Fruit fly (Drosophila melanogaster): ENCODE data around the gene Gr64e.

The Gr64e gene

DNA sequence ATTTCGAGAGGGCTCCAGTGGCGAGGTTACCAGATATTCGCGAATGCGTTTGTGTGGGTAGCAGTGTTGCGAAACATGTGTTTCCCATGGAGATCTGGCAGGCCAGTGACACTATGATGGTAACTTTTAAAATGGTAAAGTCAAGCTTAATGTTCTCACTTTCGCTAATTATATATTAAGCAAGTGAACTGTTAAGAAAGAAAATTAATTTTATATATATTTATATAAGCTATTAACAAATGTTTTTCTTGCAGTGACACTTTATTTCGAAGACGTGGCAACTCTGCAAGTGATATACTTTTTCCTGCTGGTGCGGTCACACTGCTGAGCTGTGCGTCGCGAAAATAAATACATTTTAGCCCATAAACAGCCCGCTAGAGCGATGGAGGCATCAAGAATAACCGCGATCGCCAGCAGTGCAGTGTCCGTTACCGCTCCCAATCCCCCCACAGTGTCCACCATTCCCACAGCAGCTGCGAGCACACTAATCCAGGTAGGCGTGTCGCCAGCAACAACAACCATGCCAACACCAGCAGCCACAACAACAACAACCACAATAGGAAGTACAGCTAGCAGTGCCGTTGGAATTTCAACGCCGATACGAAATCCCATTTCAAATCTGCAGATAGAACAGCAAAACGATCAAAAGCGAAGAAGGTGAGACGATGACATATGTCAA, 8.4 kb downstream of the Gr64e start, which contains the start of the genes CG11593 and Rcd5 (continued):
- peak; percentile 52; the same call in 1 of the 2 replicates for TF ChIP-seq CG10321 (GFP tag; IDR thresholded peaks at IDR 0.05)
- no peak for TF ChIP-seq CG12299 (tag; optimal IDR thresholded peaks at IDR 0.05)
- TF ChIP-seq sug (tag; optimal IDR thresholded peaks at IDR 0.05), result no peak
- no peak for TF ChIP-seq fru (optimal IDR thresholded peaks at IDR 0.05)
- peak; percentile 83 for TF ChIP-seq danr (GFP tag; IDR thresholded peaks at IDR 0.05)
- TF ChIP-seq Dip3 (GFP tag; optimal IDR thresholded peaks at IDR 0.05), result peak; percentile 27
- TF ChIP-seq CG4328 (GFP tag; optimal IDR thresholded peaks at IDR 0.05), result peak; percentile 42
- no peak for TF ChIP-seq TFAM (GFP tag; optimal IDR thresholded peaks at IDR 0.05)
- TF ChIP-seq ssp (GFP tag; IDR thresholded peaks at IDR 0.05), result peak; percentile 80
- TF ChIP-seq unpg (GFP tag; optimal IDR thresholded peaks at IDR 0.05), result no peak
- peak; percentile 57 for TF ChIP-seq az2 (GFP tag; optimal IDR thresholded peaks at IDR 0.05)
- TF ChIP-seq lilli (GFP tag; optimal IDR thresholded peaks at IDR 0.05), result no peak
- peak; percentile 45; the same call in 1 of the 2 replicates for TF ChIP-seq cas (GFP tag; IDR thresholded peaks at IDR 0.05)
- no peak for TF ChIP-seq pan (optimal IDR thresholded peaks at IDR 0.05)
- peak in 1 of 2 experiments; percentile 81 for TF ChIP-seq pan (GFP tag; optimal IDR thresholded peaks at IDR 0.05 in 1 of 2, IDR thresholded peaks at IDR 0.05 in 1 of 2)
- TF ChIP-seq trh (GFP tag; optimal IDR thresholded peaks at IDR 0.05), result peak; percentile 29
- TF ChIP-seq CG13123 (GFP tag; optimal IDR thresholded peaks at IDR 0.05), result peak; percentile 25
- no peak for TF ChIP-seq CG2120 (GFP tag; optimal IDR thresholded peaks at IDR 0.05)
- peak; percentile 25 for TF ChIP-seq CG15479 (GFP tag; optimal IDR thresholded peaks at IDR 0.05)
- peak; percentile 59 for TF ChIP-seq CG8290 (GFP tag; optimal IDR thresholded peaks at IDR 0.05)
- no peak for TF ChIP-seq CG8290 (tag; optimal IDR thresholded peaks at IDR 0.05)
- no peak for TF ChIP-seq Dll (GFP tag; IDR thresholded peaks at IDR 0.05; ENCODE audit: partially characterized antibody)
- no peak for TF ChIP-seq CG11723 (GFP tag; optimal IDR thresholded peaks at IDR 0.05)
- TF ChIP-seq Lim3 (GFP tag; IDR thresholded peaks at IDR 0.05), result 0 out of 2 replicates have a peak, but pooled peaks have one; percentile 14
- peak; percentile 92 for TF ChIP-seq YL-1 (GFP tag; optimal IDR thresholded peaks at IDR 0.05)
- TF ChIP-seq Fer1 (GFP tag; optimal IDR thresholded peaks at IDR 0.05), result no peak
- TF ChIP-seq Kr (GFP tag; optimal IDR thresholded peaks at IDR 0.05), result no peak
- peak; percentile 44 for TF ChIP-seq BEAF-32 (GFP tag; optimal IDR thresholded peaks at IDR 0.05)
- TF ChIP-seq chinmo (GFP tag; IDR thresholded peaks at IDR 0.05; ENCODE audit: partially characterized antibody), result 0 out of 4 replicates have a peak, but pooled peaks have one; percentile 23
- TF ChIP-seq repo (GFP tag; optimal IDR thresholded peaks at IDR 0.05), result no peak
- no peak for TF ChIP-seq wek (GFP tag; optimal IDR thresholded peaks at IDR 0.05)
- TF ChIP-seq zf30C (GFP tag; optimal IDR thresholded peaks at IDR 0.05), result peak; percentile 10
- no peak for TF ChIP-seq lbe (GFP tag; optimal IDR thresholded peaks at IDR 0.05)
- TF ChIP-seq CG3407 (GFP tag; optimal IDR thresholded peaks at IDR 0.05), result peak; percentile 59
- no peak for TF ChIP-seq Opbp (GFP tag; IDR thresholded peaks at IDR 0.05; ENCODE audit: partially characterized antibody)
- no peak for TF ChIP-seq pb (GFP tag; optimal IDR thresholded peaks at IDR 0.05)
- TF ChIP-seq cato (GFP tag; optimal IDR thresholded peaks at IDR 0.05; ENCODE audit: borderline replicate concordance), result peak; percentile 33
- TF ChIP-seq CG1529 (GFP tag; optimal IDR thresholded peaks at IDR 0.05), result no peak
- peak; percentile 53 for TF ChIP-seq Mad (GFP tag; optimal IDR thresholded peaks at IDR 0.05)
- peak; percentile 64 for TF ChIP-seq CG18619 (GFP tag; optimal IDR thresholded peaks at IDR 0.05)
- no peak for TF ChIP-seq ro (GFP tag; IDR thresholded peaks at IDR 0.05)
- peak; percentile 32 to 79 for TF ChIP-seq dpn (GFP tag; optimal IDR thresholded peaks at IDR 0.05)
- peak; percentile 41 for TF ChIP-seq Elba2 (GFP tag; optimal IDR thresholded peaks at IDR 0.05)
- no peak for TF ChIP-seq tap (tag; optimal IDR thresholded peaks at IDR 0.05)
- TF ChIP-seq CG1792 (GFP tag; optimal IDR thresholded peaks at IDR 0.05), result no peak
- TF ChIP-seq CG6272 (GFP tag; IDR thresholded peaks at IDR 0.05), result peak; percentile 90
- peak; percentile 18 for TF ChIP-seq HHEX (GFP tag; optimal IDR thresholded peaks at IDR 0.05)
- no peak for TF ChIP-seq tna (GFP tag; IDR thresholded peaks at IDR 0.05; ENCODE audit: partially characterized antibody)
- no peak for TF ChIP-seq ab (GFP tag; optimal IDR thresholded peaks at IDR 0.05)
- TF ChIP-seq CG10267 (tag; optimal IDR thresholded peaks at IDR 0.05), result peak; percentile 98

All from whole organism, embryonic.